Fruit fly (Drosophila melanogaster) S2 (cell line): ENCODE measurements around the gene CG15406.
A peak's percentile ranks its signal among the peaks of the same experiment; 100 is the strongest.

ENCODE experiments used
- CG8478 ChIP-seq: fragments of >200 bp; optimal IDR thresholded peaks from 2 replicates; lab custom pipeline; 2018
- CTCF ChIP-seq, 2 experiments: fragments of >200 bp; optimal IDR thresholded peaks; 2 replicates each; lab custom pipeline; 2018

Gene CG15406

DNA sequence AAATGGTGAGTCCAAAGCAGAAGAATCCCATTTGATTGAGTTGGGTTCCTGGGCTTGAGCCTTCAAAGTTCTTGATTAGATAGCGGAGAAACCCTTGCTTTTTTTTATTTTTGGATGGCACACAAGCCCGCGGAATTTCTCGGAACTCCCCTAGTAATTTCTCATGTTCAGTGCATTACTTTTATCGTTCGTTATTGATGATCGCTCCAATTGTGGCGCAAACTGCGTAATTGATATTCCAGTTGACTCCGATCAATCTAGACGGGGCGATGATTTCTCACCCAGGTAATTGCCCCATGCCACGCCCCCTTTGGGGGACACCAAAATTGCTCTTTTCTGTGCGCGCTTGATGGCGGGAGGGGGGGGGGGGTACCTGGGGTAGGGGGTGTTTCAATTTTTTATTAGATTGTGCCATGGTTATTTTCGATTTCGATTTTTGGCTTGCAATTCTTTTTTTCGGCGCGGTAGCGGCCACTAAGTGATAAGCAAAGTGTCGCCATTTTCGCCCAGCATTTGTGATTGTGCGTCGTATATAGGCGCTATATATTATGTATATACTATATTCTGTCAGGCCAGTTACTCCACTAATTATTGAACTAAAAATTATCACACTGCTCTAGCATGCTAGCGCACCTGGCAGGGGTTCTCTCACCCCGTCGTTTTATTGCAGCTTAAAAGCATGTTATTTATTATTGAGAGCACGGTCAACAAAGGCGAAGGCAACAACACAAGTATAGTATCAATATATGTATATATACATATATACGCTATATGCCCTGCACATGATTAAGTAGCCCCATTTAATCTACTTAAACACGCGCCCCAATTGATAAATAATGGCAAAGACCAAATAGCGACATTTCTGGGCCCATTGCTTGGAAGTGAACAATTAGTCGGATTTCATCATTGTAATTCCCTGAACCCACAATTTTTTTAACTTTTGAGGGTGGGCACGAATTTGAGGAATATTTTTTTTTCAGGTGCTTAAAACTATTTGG is 3.9 kb upstream of the CG15406 start:
- no peak for TF ChIP-seq CG8478 (lab: Kevin White, UChicago)

dm6 chr2L:3307189-3307588 is 1.8 kb upstream of the CG15406 start:
- TF ChIP-seq CG8478 (lab: Kevin White, UChicago) = no peak
- no peak for TF ChIP-seq CTCF (optimal IDR thresholded peaks at IDR 0.05; lab: Kevin White, UChicago)

DNA sequence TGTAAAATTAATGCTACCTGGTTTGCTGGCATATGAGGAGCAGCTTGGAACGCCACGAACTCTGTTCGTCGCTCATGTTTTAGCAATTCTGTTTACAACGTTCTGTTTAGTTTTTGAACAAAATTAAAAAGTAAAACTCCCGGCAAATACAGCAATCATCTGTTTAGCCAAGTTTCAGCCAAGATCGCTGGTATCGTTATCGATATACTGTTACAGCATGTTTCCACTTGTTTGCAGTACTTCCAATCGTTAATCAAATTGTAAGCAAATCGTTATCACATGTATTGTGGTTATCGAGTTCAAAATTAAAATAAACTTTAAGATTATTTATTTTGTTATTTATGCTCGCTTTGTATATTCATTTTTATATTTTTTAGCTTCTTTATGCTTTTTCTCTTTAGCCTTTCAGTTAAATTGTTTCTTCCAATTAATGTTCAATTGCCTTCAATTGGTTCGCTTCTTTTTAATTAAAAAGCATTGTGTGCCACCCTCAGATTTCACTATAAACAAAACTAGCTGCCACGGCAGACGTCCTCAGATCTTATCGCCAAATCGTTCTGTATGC is 10.8 kb downstream of the CG15406 start, which contains the start of the genes Fign and CG8837:
Gene Fign (minus strand): TSS at position 142 of the 565 bp plus-strand sequence.
Gene CG8837 (plus strand): TSS at position 515 of the 565 bp plus-strand sequence.
- TF ChIP-seq CTCF (optimal IDR thresholded peaks at IDR 0.05; lab: Kevin White, UChicago) (peak in 1 of 2 experiments; percentile 14), CG8478 (lab: Kevin White, UChicago) (no peak)

- TF ChIP-seq CG8478 (lab: Kevin White, UChicago) = no peak
- no peak for TF ChIP-seq CTCF (optimal IDR thresholded peaks at IDR 0.05; lab: Kevin White, UChicago)
Measured at dm6 chr2L:3323319-3324287, 14.6 kb downstream of the CG15406 start, which contains the start of gene CG33281. TSS of gene CG33281 (plus strand) at chr2L:3324237.

dm6 chr2L:3327603-3328002 is 18.6 kb downstream of the CG15406 start, which contains the start of gene CG33282:
TSS of gene CG33282 (plus strand) at chr2L:3327903.
- no peak for TF ChIP-seq CTCF (optimal IDR thresholded peaks at IDR 0.05; lab: Kevin White, UChicago)
- TF ChIP-seq CG8478 (lab: Kevin White, UChicago) = no peak

dm6 chr2L:3330628-3331027 is 21.6 kb downstream of the CG15406 start, which contains the start of gene CG3285:
TSS of gene CG3285 (plus strand) at chr2L:3330928.
- TF ChIP-seq CG8478 (lab: Kevin White, UChicago) (no peak), CTCF (optimal IDR thresholded peaks at IDR 0.05; lab: Kevin White, UChicago) (no peak)

DNA sequence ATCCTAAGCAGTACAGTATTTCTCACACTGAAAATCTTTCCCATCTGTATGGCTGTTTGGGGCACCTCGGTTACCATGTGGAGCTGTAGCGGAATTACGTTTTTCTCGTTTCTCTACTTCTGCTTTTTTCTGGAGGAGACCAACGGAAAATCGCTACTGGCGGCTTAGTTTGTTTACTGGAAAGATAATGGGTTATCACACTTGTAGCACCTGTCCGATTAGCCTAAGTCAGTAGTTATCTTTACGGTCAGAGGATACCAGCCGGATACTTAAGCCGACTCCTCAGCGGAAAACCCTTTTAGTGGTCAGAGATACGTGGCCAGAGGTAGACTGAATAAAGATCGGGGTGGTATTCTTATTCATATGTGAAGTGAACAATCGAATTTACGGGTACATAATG is 23.5 kb downstream of the CG15406 start, which contains the start of gene CG15408:
Gene CG15408 (plus strand): TSS at position 301 of the 400 bp plus-strand sequence.
- TF ChIP-seq CTCF (optimal IDR thresholded peaks at IDR 0.05; lab: Kevin White, UChicago) = no peak
- no peak for TF ChIP-seq CG8478 (lab: Kevin White, UChicago)

dm6 chr2L:3338566-3339215 is 29.7 kb downstream of the CG15406 start:
- TF ChIP-seq CG8478 (lab: Kevin White, UChicago) (no peak), CTCF (optimal IDR thresholded peaks at IDR 0.05; lab: Kevin White, UChicago) (no peak)

dm6 chr2L:3339420-3339819 is 30.4 kb downstream of the CG15406 start:
- TF ChIP-seq CTCF (optimal IDR thresholded peaks at IDR 0.05; lab: Kevin White, UChicago) (no peak), CG8478 (lab: Kevin White, UChicago) (no peak)

- TF ChIP-seq CTCF (optimal IDR thresholded peaks at IDR 0.05; lab: Kevin White, UChicago) = no peak
- no peak for TF ChIP-seq CG8478 (lab: Kevin White, UChicago)
Measured at dm6 chr2L:3341231-3341935, 32.4 kb downstream of the CG15406 start.

dm6 chr2L:3342369-3342768 is 33.3 kb downstream of the CG15406 start:
- no peak for TF ChIP-seq CTCF (optimal IDR thresholded peaks at IDR 0.05; lab: Kevin White, UChicago)
- no peak for TF ChIP-seq CG8478 (lab: Kevin White, UChicago)

- TF ChIP-seq CG8478 (lab: Kevin White, UChicago) = no peak
- TF ChIP-seq CTCF (optimal IDR thresholded peaks at IDR 0.05; lab: Kevin White, UChicago) = no peak
Measured at dm6 chr2L:3345763-3346482, 36.9 kb downstream of the CG15406 start.
